Fruit fly (Drosophila melanogaster) whole organism, embryonic: ENCODE data around the gene CG5641.

Experiments used
- Bdp1 ChIP-seq: fragments of 200-800 bp; sonication (Bioruptor generic); optimal IDR thresholded peaks from 3 replicates; lab custom pipeline; 2016; ENCODE audit warnings: missing biosample characterization, missing genetic modification characterization
- CG10209 ChIP-seq: fragments of 200-800 bp; sonication (Bioruptor generic); optimal IDR thresholded peaks from 3 replicates; lab custom pipeline; 2017; ENCODE audit warnings: missing biosample characterization, mild to moderate bottlenecking, missing genetic modification characterization, missing genetic modification reagents
- CG10543 ChIP-seq: fragments of 200-800 bp; sonication (Bioruptor generic); optimal IDR thresholded peaks from 3 replicates; lab custom pipeline; 2017; ENCODE audit warnings: missing biosample characterization, mild to moderate bottlenecking, missing genetic modification characterization, moderate library complexity
- CG11085 ChIP-seq: fragments of 200-800 bp; sonication (Bioruptor generic); IDR thresholded peaks from 2 replicates; pipeline ENCODE4 v1.3.6; 2022; ENCODE audit warnings: missing biosample characterization, missing genetic modification characterization
- CG12219 ChIP-seq: fragments of 200-800 bp; sonication (Bioruptor generic); optimal IDR thresholded peaks from 3 replicates; lab custom pipeline; 2018; ENCODE audit warnings: missing biosample characterization, mild to moderate bottlenecking, missing genetic modification characterization
- CG12391 ChIP-seq: fragments of 200-800 bp; sonication (Bioruptor generic); optimal IDR thresholded peaks from 3 replicates; lab custom pipeline; 2018; ENCODE audit warnings: missing biosample characterization, mild to moderate bottlenecking, missing genetic modification characterization, moderate library complexity
- CG15479 ChIP-seq: fragments of 200-800 bp; sonication (Bioruptor generic); optimal IDR thresholded peaks from 3 replicates; lab custom pipeline; 2019; ENCODE audit warnings: missing biosample characterization, mild to moderate bottlenecking, missing genetic modification characterization, moderate library complexity
- CG16863 ChIP-seq: fragments of 200-800 bp; sonication (Bioruptor generic); optimal IDR thresholded peaks from 3 replicates; lab custom pipeline; 2016; ENCODE audit warnings: missing biosample characterization, missing genetic modification characterization
- CG17829 ChIP-seq: fragments of 200-800 bp; optimal IDR thresholded peaks from 2 replicates; lab custom pipeline; 2019; ENCODE audit warnings: missing biosample characterization, mild to moderate bottlenecking, missing genetic modification characterization, moderate library complexity
- CG32767 ChIP-seq: fragments of 200-800 bp; sonication (Bioruptor generic); IDR thresholded peaks from 2 replicates; pipeline ENCODE4 v1.3.6; 2022; ENCODE audit warnings: missing biosample characterization, missing genetic modification characterization
- CG4854 ChIP-seq: fragments of 200-800 bp; sonication (Bioruptor generic); optimal IDR thresholded peaks from 2 replicates; lab custom pipeline; 2016; ENCODE audit warnings: missing biosample characterization, missing genetic modification characterization, inconsistent platforms
- CG5245 ChIP-seq: fragments of 200-800 bp; sonication (Bioruptor generic); optimal IDR thresholded peaks from 3 replicates; lab custom pipeline; 2016; ENCODE audit warnings: missing biosample characterization, missing genetic modification characterization
- CG7357 ChIP-seq: fragments of 200-800 bp; sonication (Bioruptor generic); IDR thresholded peaks from 3 replicates; pipeline ENCODE4 v1.3.6; 2022; ENCODE audit warnings: missing biosample characterization, missing genetic modification characterization
- CG7839 ChIP-seq: fragments of 200-800 bp; sonication (Bioruptor generic); optimal IDR thresholded peaks from 3 replicates; lab custom pipeline; 2018; ENCODE audit warnings: missing biosample characterization, mild to moderate bottlenecking, missing genetic modification characterization, moderate library complexity
- D ChIP-seq, 2 experiments: fragments of 200-800 bp in 1 of 2; fragments of >200 bp in 1 of 2; sonication (Bioruptor generic) in 1 of 2; optimal IDR thresholded peaks; 2 replicates in 1 of 2; 3 replicates in 1 of 2; lab custom pipeline; 2017; ENCODE audit warnings: mild to moderate bottlenecking in 1 of 2, missing biosample characterization in 1 of 2, missing genetic modification characterization in 1 of 2, missing genetic modification reagents in 1 of 2
- Doc2 ChIP-seq: fragments of 200-800 bp; sonication (Bioruptor generic); IDR thresholded peaks from 2 replicates; pipeline ENCODE4 v1.3.6; 2022; ENCODE audit warnings: missing biosample characterization, missing genetic modification characterization
- E2f1 ChIP-seq: fragments of 200-800 bp; sonication (Bioruptor generic); IDR thresholded peaks from 2 replicates; pipeline ENCODE4 v1.3.6; 2022; ENCODE audit warnings: missing biosample characterization, missing genetic modification characterization
- HLH3B ChIP-seq: fragments of 200-800 bp; sonication (Bioruptor generic); IDR thresholded peaks from 2 replicates; pipeline ENCODE4 v1.3.6; 2022; ENCODE audit warnings: missing biosample characterization, missing genetic modification characterization
- HmgD ChIP-seq: fragments of 200-800 bp; sonication (Bioruptor generic); optimal IDR thresholded peaks from 3 replicates; lab custom pipeline; 2016; ENCODE audit warnings: missing biosample characterization, missing genetic modification characterization
- Hr78 ChIP-seq, 2 experiments: fragments of 200-800 bp in 1 of 2; fragments of >200 bp in 1 of 2; sonication (Bioruptor generic) in 1 of 2; optimal IDR thresholded peaks; 2 replicates each; lab custom pipeline; 2017 to 2019; ENCODE audit warnings: missing biosample characterization in 2 of 2, missing genetic modification characterization in 2 of 2, mild to moderate bottlenecking in 1 of 2, moderate library complexity in 1 of 2
- Max ChIP-seq: fragments of 200-800 bp; sonication (Bioruptor generic); optimal IDR thresholded peaks from 2 replicates; lab custom pipeline; 2016; ENCODE audit warnings: missing biosample characterization, mild to moderate bottlenecking, missing genetic modification characterization
- PHDP ChIP-seq: fragments of 200-800 bp; sonication (Bioruptor generic); optimal IDR thresholded peaks from 3 replicates; lab custom pipeline; 2018; ENCODE audit warnings: missing biosample characterization, mild to moderate bottlenecking, missing genetic modification characterization, moderate library complexity
- Poxn ChIP-seq: fragments of 200-800 bp; sonication (Bioruptor generic); IDR thresholded peaks from 2 replicates; pipeline ENCODE4 v1.3.6; 2022; ENCODE audit warnings: missing biosample characterization, missing genetic modification characterization
- Sox102F ChIP-seq: fragments of 200-800 bp; sonication (Bioruptor generic); optimal IDR thresholded peaks from 2 replicates; lab custom pipeline; 2018; ENCODE audit warnings: missing biosample characterization, mild to moderate bottlenecking, missing genetic modification characterization, moderate library complexity
- Ssrp ChIP-seq: fragments of 200-800 bp; sonication (Bioruptor generic); optimal IDR thresholded peaks from 2 replicates; lab custom pipeline; 2018; ENCODE audit warnings: missing biosample characterization, mild to moderate bottlenecking, missing genetic modification characterization, moderate library complexity
- TFAM ChIP-seq: fragments of 200-800 bp; sonication (Bioruptor generic); optimal IDR thresholded peaks from 2 replicates; lab custom pipeline; 2017; ENCODE audit warnings: missing biosample characterization, missing genetic modification characterization, inconsistent platforms
- Tbp ChIP-seq: fragments of >200 bp; optimal IDR thresholded peaks from 2 replicates; lab custom pipeline; 2018; ENCODE audit warnings: missing biosample characterization, missing genetic modification characterization
- Trl ChIP-seq, 3 experiments: fragments of >200 bp in 2 of 3; fragments of 200-800 bp in 1 of 3; sonication (Bioruptor generic) in 1 of 3; optimal IDR thresholded peaks; 2 replicates in 1 of 3; 3 replicates in 2 of 3; lab custom pipeline; 2016 to 2017; ENCODE audit warnings: missing biosample characterization in 1 of 3, missing genetic modification characterization in 1 of 3
- abd-A ChIP-seq: fragments of 200-800 bp; sonication (Bioruptor generic); optimal IDR thresholded peaks from 3 replicates; lab custom pipeline; 2019; ENCODE audit warnings: missing biosample characterization, mild to moderate bottlenecking, missing genetic modification characterization, moderate library complexity
- ash1 ChIP-seq: fragments of 200-800 bp; sonication (Bioruptor generic); optimal IDR thresholded peaks from 2 replicates; lab custom pipeline; 2018; ENCODE audit warnings: missing biosample characterization, mild to moderate bottlenecking, missing genetic modification characterization
- bsh ChIP-seq, 2 experiments: fragments of 200-800 bp; sonication (Bioruptor generic); optimal IDR thresholded peaks; 2 replicates each; lab custom pipeline; 2017 to 2018; ENCODE audit warnings: mild to moderate bottlenecking in 2 of 2, missing biosample characterization in 2 of 2, missing genetic modification characterization in 2 of 2, moderate library complexity in 1 of 2
- cad ChIP-seq: fragments of >200 bp; optimal IDR thresholded peaks from 2 replicates; lab custom pipeline; 2017; ENCODE audit warnings: missing biosample characterization, missing genetic modification characterization
- ci ChIP-seq: fragments of 200-800 bp; sonication (Bioruptor generic); IDR thresholded peaks from 3 replicates; pipeline ENCODE4 v1.3.6; 2022; ENCODE audit warnings: missing biosample characterization, missing genetic modification characterization
- corto ChIP-seq: fragments of 200-800 bp; sonication (Bioruptor generic); optimal IDR thresholded peaks from 2 replicates; lab custom pipeline; 2016; ENCODE audit warnings: missing biosample characterization, mild to moderate bottlenecking, missing genetic modification characterization, moderate library complexity
- eve ChIP-seq, 2 experiments: fragments of >200 bp; optimal IDR thresholded peaks; 2 replicates each; lab custom pipeline; 2017; ENCODE audit warnings: missing biosample characterization in 2 of 2, missing genetic modification characterization in 2 of 2
- eyg ChIP-seq: fragments of 200-800 bp; sonication (Bioruptor generic); optimal IDR thresholded peaks from 3 replicates; lab custom pipeline; 2016; ENCODE audit warnings: missing biosample characterization, missing genetic modification characterization
- fd96Cb ChIP-seq: fragments of 200-800 bp; sonication (Bioruptor generic); optimal IDR thresholded peaks from 2 replicates; lab custom pipeline; 2018; ENCODE audit warnings: missing biosample characterization, mild to moderate bottlenecking, missing genetic modification characterization, moderate library complexity
- fu2 ChIP-seq: fragments of 200-800 bp; sonication (Bioruptor generic); optimal IDR thresholded peaks from 2 replicates; lab custom pipeline; 2016; ENCODE audit warnings: missing biosample characterization, missing genetic modification characterization
- grau ChIP-seq: fragments of 200-800 bp; optimal IDR thresholded peaks from 3 replicates; lab custom pipeline; 2019; ENCODE audit warnings: missing biosample characterization, mild to moderate bottlenecking, missing genetic modification characterization, moderate library complexity
- h ChIP-seq: fragments of >200 bp; optimal IDR thresholded peaks from 2 replicates; lab custom pipeline; 2017
- hb ChIP-seq: fragments of 200-800 bp; sonication (Bioruptor generic); IDR thresholded peaks from 3 replicates; pipeline ENCODE4 v1.3.6; 2022; ENCODE audit warnings: missing biosample characterization, missing genetic modification characterization; ENCODE audit not compliant: partially characterized antibody
- jumu ChIP-seq: fragments of 200-800 bp; sonication (Bioruptor generic); optimal IDR thresholded peaks from 3 replicates; lab custom pipeline; 2016; ENCODE audit warnings: missing biosample characterization, missing genetic modification characterization
- kay ChIP-seq: fragments of 200-800 bp; sonication (Bioruptor generic); optimal IDR thresholded peaks from 2 replicates; lab custom pipeline; 2016; ENCODE audit warnings: missing biosample characterization, missing genetic modification characterization
- nerfin-1 ChIP-seq: fragments of 200-800 bp; sonication (Bioruptor generic); optimal IDR thresholded peaks from 3 replicates; lab custom pipeline; 2019; ENCODE audit warnings: missing biosample characterization, mild to moderate bottlenecking, missing genetic modification characterization, moderate library complexity
- nerfin-2 ChIP-seq: fragments of 200-800 bp; sonication (Bioruptor generic); IDR thresholded peaks from 2 replicates; pipeline ENCODE4 v1.3.6; 2022; ENCODE audit warnings: missing biosample characterization, missing genetic modification characterization; ENCODE audit not compliant: partially characterized antibody
- peb ChIP-seq: fragments of 200-800 bp; sonication (Bioruptor generic); IDR thresholded peaks from 2 replicates; pipeline ENCODE4 v1.3.6; 2022; ENCODE audit warnings: missing biosample characterization, missing genetic modification characterization
- rib ChIP-seq: fragments of 200-800 bp; sonication (Bioruptor generic); IDR thresholded peaks from 2 replicates; pipeline ENCODE4 v1.3.6; 2022; ENCODE audit warnings: missing biosample characterization, missing genetic modification characterization
- sna ChIP-seq: fragments of 200-800 bp; sonication (Bioruptor generic); IDR thresholded peaks from 2 replicates; pipeline ENCODE4 v1.3.6; 2022; ENCODE audit warnings: missing biosample characterization, missing genetic modification characterization; ENCODE audit not compliant: partially characterized antibody
- sr ChIP-seq: fragments of 200-800 bp; sonication (Bioruptor generic); IDR thresholded peaks from 3 replicates; pipeline ENCODE4 v1.3.6; 2022; ENCODE audit warnings: missing biosample characterization, missing genetic modification characterization
- tap ChIP-seq: fragments of 200-800 bp; optimal IDR thresholded peaks from 3 replicates; lab custom pipeline; 2019; ENCODE audit warnings: missing biosample characterization, mild to moderate bottlenecking, missing genetic modification characterization, moderate library complexity

CG5641 gene

dm6 chr3R:12451376-12451775, 22.3 kb upstream of the CG5641 start (continued):
- TF ChIP-seq CG16863 (GFP tag; lab: Kevin White, UChicago) (peak; percentile 25), fu2 (GFP tag; lab: Kevin White, UChicago) (no peak), Trl (optimal IDR thresholded peaks at IDR 0.05; lab: Kevin White, UChicago) (no peak), Trl (GFP tag; optimal IDR thresholded peaks at IDR 0.05; lab: Kevin White, UChicago) (peak; percentile 0), HLH3B (GFP tag; lab: Robert Waterston, UW) (peak; percentile 42; the same call in 1 of the 2 replicates), jumu (GFP tag; lab: Kevin White, UChicago) (no peak), CG5245 (peak; percentile 9), CG10543 (no peak), hb (no peak), ci (peak; percentile 58; the same call in 2 of the 3 replicates), ash1 (GFP tag; lab: Kevin White, UChicago) (no peak), bsh (GFP tag; optimal IDR thresholded peaks at IDR 0.05; lab: Kevin White, UChicago) (peak in 1 of 2 experiments; percentile 38), PHDP (tag; lab: Kevin White, UChicago) (peak; percentile 40), HmgD (GFP tag; lab: Kevin White, UChicago) (no peak), Ssrp (tag; lab: Kevin White, UChicago) (peak; percentile 4), grau (tag; lab: Kevin White, UChicago) (peak; percentile 52), Doc2 (GFP tag; lab: Robert Waterston, UW) (no peak), tap (tag; lab: Kevin White, UChicago) (peak; percentile 57), Hr78 (GFP tag; optimal IDR thresholded peaks at IDR 0.05; lab: Kevin White, UChicago) (no peak), cad (GFP tag; lab: Kevin White, UChicago) (no peak), Max (GFP tag; lab: Kevin White, UChicago) (no peak), eve (GFP tag; optimal IDR thresholded peaks at IDR 0.05; lab: Kevin White, UChicago) (no peak), TFAM (no peak), rib (GFP tag; lab: Robert Waterston, UW) (no peak), D (optimal IDR thresholded peaks at IDR 0.05; lab: Kevin White, UChicago) (no peak), D (GFP tag; optimal IDR thresholded peaks at IDR 0.05; lab: Kevin White, UChicago) (no peak), CG15479 (no peak), CG12219 (peak; percentile 23), Bdp1 (GFP tag; lab: Kevin White, UChicago) (no peak), CG17829 (tag; lab: Kevin White, UChicago) (peak; percentile 9), CG32767 (no peak), corto (GFP tag; lab: Kevin White, UChicago) (no peak), sna (GFP tag; lab: Robert Waterston, UW) (no peak), CG7357 (0 out of 3 replicates have a peak, but pooled peaks have one; percentile 7), CG7839 (tag; lab: Kevin White, UChicago) (peak; percentile 58), h (lab: Kevin White, UChicago) (no peak), CG12391 (tag; lab: Kevin White, UChicago) (peak; percentile 29), Poxn (GFP tag; lab: Robert Waterston, UW) (no peak), nerfin-1 (tag; lab: Kevin White, UChicago) (no peak), Tbp (GFP tag; lab: Kevin White, UChicago) (no peak), fd96Cb (tag; lab: Kevin White, UChicago) (peak; percentile 18), CG4854 (GFP tag; lab: Kevin White, UChicago) (no peak), sr (GFP tag; lab: Robert Waterston, UW) (no peak), Sox102F (GFP tag; lab: Kevin White, UChicago) (peak; percentile 73), abd-A (tag; lab: Kevin White, UChicago) (no peak), E2f1 (GFP tag; lab: Robert Waterston, UW) (no peak), CG10209 (GFP tag; lab: Kevin White, UChicago) (peak; percentile 46), CG11085 (no peak), kay (no peak), nerfin-2 (GFP tag; lab: Robert Waterston, UW) (no peak), peb (no peak), eyg (GFP tag; lab: Kevin White, UChicago) (no peak)
